Fruit fly (Drosophila melanogaster) whole organism, embryonic: ENCODE measurements around the gene lilli.

ENCODE experiments used
- Atf6 ChIP-seq: fragments of 200-800 bp; sonication (Bioruptor generic); IDR thresholded peaks from 2 replicates; pipeline ENCODE4 v1.3.6; 2022; ENCODE audit warnings: missing biosample characterization, missing genetic modification characterization
- Awh ChIP-seq: fragments of 200-800 bp; sonication (Bioruptor generic); IDR thresholded peaks from 2 replicates; pipeline ENCODE4, ENCODE4 v1.3.6; 2022; ENCODE audit warnings: missing biosample characterization, missing genetic modification characterization
- BtbVII ChIP-seq: fragments of 200-800 bp; sonication (Bioruptor generic); optimal IDR thresholded peaks from 3 replicates; lab custom pipeline; 2017; ENCODE audit warnings: missing biosample characterization, mild to moderate bottlenecking, missing genetic modification characterization
- CG11085 ChIP-seq: fragments of 200-800 bp; sonication (Bioruptor generic); IDR thresholded peaks from 2 replicates; pipeline ENCODE4 v1.3.6; 2022; ENCODE audit warnings: missing biosample characterization, missing genetic modification characterization
- CG12155 ChIP-seq: fragments of 200-800 bp; sonication (Bioruptor generic); optimal IDR thresholded peaks from 3 replicates; lab custom pipeline; 2016; ENCODE audit warnings: missing biosample characterization, missing genetic modification characterization
- CG12219 ChIP-seq: fragments of 200-800 bp; sonication (Bioruptor generic); optimal IDR thresholded peaks from 3 replicates; lab custom pipeline; 2018; ENCODE audit warnings: missing biosample characterization, mild to moderate bottlenecking, missing genetic modification characterization
- CG13296 ChIP-seq: fragments of 200-800 bp; sonication (Bioruptor generic); optimal IDR thresholded peaks from 3 replicates; lab custom pipeline; 2018; ENCODE audit warnings: missing biosample characterization, mild to moderate bottlenecking, missing genetic modification characterization
- CG15011 ChIP-seq: fragments of 200-800 bp; sonication (Bioruptor generic); optimal IDR thresholded peaks from 3 replicates; lab custom pipeline; 2018; ENCODE audit warnings: missing biosample characterization, mild to moderate bottlenecking, missing genetic modification characterization
- CG15601 ChIP-seq: fragments of 200-800 bp; sonication (Bioruptor generic); optimal IDR thresholded peaks from 3 replicates; lab custom pipeline; 2019; ENCODE audit warnings: missing biosample characterization, mild to moderate bottlenecking, missing genetic modification characterization, moderate library complexity
- CG1647 ChIP-seq: fragments of 200-800 bp; sonication (Bioruptor generic); optimal IDR thresholded peaks from 3 replicates; lab custom pipeline; 2016; ENCODE audit warnings: missing biosample characterization, missing genetic modification characterization
- CG2875 ChIP-seq: fragments of 200-800 bp; sonication (Bioruptor generic); optimal IDR thresholded peaks from 2 replicates; lab custom pipeline; 2017; ENCODE audit warnings: missing biosample characterization, mild to moderate bottlenecking, missing genetic modification characterization, missing genetic modification reagents
- CG2889 ChIP-seq: fragments of 200-800 bp; sonication (Bioruptor generic); IDR thresholded peaks from 3 replicates; pipeline ENCODE4 v1.3.6; 2022; ENCODE audit warnings: missing biosample characterization, missing genetic modification characterization
- CG30020 ChIP-seq: fragments of 200-800 bp; optimal IDR thresholded peaks from 2 replicates; lab custom pipeline; 2019; ENCODE audit warnings: missing biosample characterization, mild to moderate bottlenecking, missing genetic modification characterization, moderate library complexity
- CG5953 ChIP-seq: fragments of 200-800 bp; sonication (Bioruptor generic); IDR thresholded peaks from 2 replicates; pipeline ENCODE4 v1.3.6; 2022; ENCODE audit warnings: missing biosample characterization, missing genetic modification characterization
- CG6683 ChIP-seq: fragments of 200-800 bp; sonication (Bioruptor generic); optimal IDR thresholded peaks from 2 replicates; lab custom pipeline; 2017; ENCODE audit warnings: missing biosample characterization, mild to moderate bottlenecking, missing genetic modification characterization, missing genetic modification reagents
- CG6765 ChIP-seq: fragments of 200-800 bp; sonication (Bioruptor generic); optimal IDR thresholded peaks from 3 replicates; lab custom pipeline; 2017; ENCODE audit warnings: missing biosample characterization, mild to moderate bottlenecking, missing genetic modification characterization
- CG7839 ChIP-seq: fragments of 200-800 bp; sonication (Bioruptor generic); optimal IDR thresholded peaks from 3 replicates; lab custom pipeline; 2018; ENCODE audit warnings: missing biosample characterization, mild to moderate bottlenecking, missing genetic modification characterization, moderate library complexity
- CG8089 ChIP-seq: fragments of 200-800 bp; sonication (Bioruptor generic); optimal IDR thresholded peaks from 3 replicates; lab custom pipeline; 2016; ENCODE audit warnings: missing biosample characterization, missing genetic modification characterization
- CG8765 ChIP-seq: fragments of 200-800 bp; sonication (Bioruptor generic); IDR thresholded peaks from 2 replicates; pipeline ENCODE4 v1.3.6; 2022; ENCODE audit warnings: missing biosample characterization, missing genetic modification characterization
- CG8944 ChIP-seq: fragments of 200-800 bp; sonication (Bioruptor generic); optimal IDR thresholded peaks from 3 replicates; lab custom pipeline; 2016; ENCODE audit warnings: missing biosample characterization, missing genetic modification characterization
- Dll ChIP-seq: fragments of 200-800 bp; sonication (Bioruptor generic); IDR thresholded peaks from 4 replicates; pipeline ENCODE4 v1.3.6; 2022; ENCODE audit warnings: missing biosample characterization, missing genetic modification characterization; ENCODE audit not compliant: partially characterized antibody
- Fer1 ChIP-seq: fragments of 200-800 bp; sonication (Bioruptor generic); optimal IDR thresholded peaks from 2 replicates; lab custom pipeline; 2017; ENCODE audit warnings: missing biosample characterization, mild to moderate bottlenecking, missing genetic modification characterization
- HHEX ChIP-seq: fragments of 200-800 bp; sonication (Bioruptor generic); optimal IDR thresholded peaks from 3 replicates; lab custom pipeline; 2017; ENCODE audit warnings: missing biosample characterization, mild to moderate bottlenecking, missing genetic modification characterization, missing genetic modification reagents
- HLHmδ ChIP-seq: fragments of 200-800 bp; sonication (Bioruptor generic); optimal IDR thresholded peaks from 2 replicates; lab custom pipeline; 2018; ENCODE audit warnings: missing biosample characterization, mild to moderate bottlenecking, missing genetic modification characterization, moderate library complexity
- Hand ChIP-seq: fragments of 200-800 bp; sonication (Bioruptor generic); optimal IDR thresholded peaks from 2 replicates; lab custom pipeline; 2017; ENCODE audit warnings: mild to moderate bottlenecking, missing biosample characterization, missing genetic modification reagents, missing genetic modification characterization
- Hmx ChIP-seq: fragments of 200-800 bp; sonication (Bioruptor generic); optimal IDR thresholded peaks from 2 replicates; lab custom pipeline; 2016; ENCODE audit warnings: missing biosample characterization, missing genetic modification characterization
- Scr ChIP-seq: fragments of 200-800 bp; sonication (Bioruptor generic); IDR thresholded peaks from 2 replicates; pipeline ENCODE4 v1.3.6; 2022; ENCODE audit warnings: missing biosample characterization, missing genetic modification characterization; ENCODE audit not compliant: partially characterized antibody
- Sry-δ ChIP-seq: fragments of 200-800 bp; sonication (Bioruptor generic); optimal IDR thresholded peaks from 2 replicates; lab custom pipeline; 2016; ENCODE audit warnings: missing biosample characterization, missing genetic modification characterization
- Xbp1 ChIP-seq: fragments of 200-800 bp; sonication (Bioruptor generic); optimal IDR thresholded peaks from 3 replicates; lab custom pipeline; 2016; ENCODE audit warnings: missing biosample characterization, mild to moderate bottlenecking, missing genetic modification characterization
- ara ChIP-seq: fragments of 200-800 bp; sonication (Bioruptor generic); IDR thresholded peaks from 2 replicates; pipeline ENCODE4 v1.3.6; 2022; ENCODE audit warnings: missing biosample characterization, missing genetic modification characterization
- ato ChIP-seq: fragments of 200-800 bp; sonication (Bioruptor generic); IDR thresholded peaks from 2 replicates; pipeline ENCODE4 v1.3.6; 2022; ENCODE audit warnings: missing biosample characterization, missing genetic modification characterization; ENCODE audit not compliant: partially characterized antibody
- az2 ChIP-seq: fragments of 200-800 bp; sonication (Bioruptor generic); optimal IDR thresholded peaks from 3 replicates; lab custom pipeline; 2016; ENCODE audit warnings: missing biosample characterization, missing genetic modification characterization
- corto ChIP-seq: fragments of 200-800 bp; sonication (Bioruptor generic); optimal IDR thresholded peaks from 2 replicates; lab custom pipeline; 2016; ENCODE audit warnings: missing biosample characterization, mild to moderate bottlenecking, missing genetic modification characterization, moderate library complexity
- emc ChIP-seq: fragments of 200-800 bp; sonication (Bioruptor generic); optimal IDR thresholded peaks from 2 replicates; lab custom pipeline; 2016; ENCODE audit warnings: missing biosample characterization, missing genetic modification characterization
- hb ChIP-seq: fragments of 200-800 bp; sonication (Bioruptor generic); IDR thresholded peaks from 3 replicates; pipeline ENCODE4 v1.3.6; 2022; ENCODE audit warnings: missing biosample characterization, missing genetic modification characterization; ENCODE audit not compliant: partially characterized antibody
- kah ChIP-seq: fragments of 200-800 bp; sonication (Bioruptor generic); optimal IDR thresholded peaks from 2 replicates; lab custom pipeline; 2018; ENCODE audit warnings: missing biosample characterization, mild to moderate bottlenecking, missing genetic modification characterization
- lbe ChIP-seq: fragments of 200-800 bp; sonication (Bioruptor generic); optimal IDR thresholded peaks from 2 replicates; lab custom pipeline; 2016; ENCODE audit warnings: missing biosample characterization, mild to moderate bottlenecking, missing genetic modification characterization
- lilli ChIP-seq: fragments of 200-800 bp; sonication (Bioruptor generic); optimal IDR thresholded peaks from 3 replicates; lab custom pipeline; 2016; ENCODE audit warnings: missing biosample characterization, missing genetic modification characterization
- luna ChIP-seq: fragments of 200-800 bp; sonication (Bioruptor generic); optimal IDR thresholded peaks from 2 replicates; lab custom pipeline; 2016; ENCODE audit warnings: missing biosample characterization, missing genetic modification characterization
- mam ChIP-seq: fragments of 200-800 bp; sonication (Bioruptor generic); optimal IDR thresholded peaks from 3 replicates; lab custom pipeline; 2016; ENCODE audit warnings: missing biosample characterization, missing genetic modification characterization
- oc ChIP-seq: fragments of 200-800 bp; sonication (Bioruptor generic); optimal IDR thresholded peaks from 2 replicates; lab custom pipeline; 2018; ENCODE audit warnings: missing biosample characterization, mild to moderate bottlenecking, missing genetic modification characterization, moderate library complexity
- otp ChIP-seq: fragments of 200-800 bp; sonication (Bioruptor generic); IDR thresholded peaks from 3 replicates; pipeline ENCODE4, ENCODE4 v1.3.6; 2022; ENCODE audit warnings: missing biosample characterization, missing genetic modification characterization
- pita ChIP-seq: fragments of 200-800 bp; sonication (Bioruptor generic); optimal IDR thresholded peaks from 2 replicates; lab custom pipeline; 2017; ENCODE audit warnings: missing biosample characterization, mild to moderate bottlenecking, missing genetic modification characterization
- sd ChIP-seq: fragments of 200-800 bp; sonication (Bioruptor generic); optimal IDR thresholded peaks from 3 replicates; lab custom pipeline; 2018; ENCODE audit warnings: missing biosample characterization, mild to moderate bottlenecking, missing genetic modification characterization, moderate library complexity
- stc ChIP-seq: fragments of 200-800 bp; sonication (Bioruptor generic); IDR thresholded peaks from 2 replicates; pipeline ENCODE4 v1.3.6; 2022; ENCODE audit warnings: missing biosample characterization, missing genetic modification characterization
- stwl ChIP-seq: fragments of 200-800 bp; sonication (Bioruptor generic); optimal IDR thresholded peaks from 3 replicates; lab custom pipeline; 2018; ENCODE audit warnings: missing biosample characterization, mild to moderate bottlenecking, missing genetic modification characterization, moderate library complexity
- tgo ChIP-seq: fragments of 200-800 bp; sonication (Bioruptor generic); IDR thresholded peaks from 3 replicates; pipeline ENCODE4 v1.3.6; 2022; ENCODE audit warnings: missing biosample characterization, missing genetic modification characterization
- tup ChIP-seq: fragments of 200-800 bp; sonication (Bioruptor generic); optimal IDR thresholded peaks from 2 replicates; lab custom pipeline; 2016; ENCODE audit warnings: missing biosample characterization, mild to moderate bottlenecking, missing genetic modification characterization, moderate library complexity
- vnd ChIP-seq: fragments of 200-800 bp; sonication (Bioruptor generic); IDR thresholded peaks from 3 replicates; pipeline ENCODE4 v1.3.6; 2022; ENCODE audit warnings: missing biosample characterization, missing genetic modification characterization; ENCODE audit not compliant: partially characterized antibody

lilli gene

DNA sequence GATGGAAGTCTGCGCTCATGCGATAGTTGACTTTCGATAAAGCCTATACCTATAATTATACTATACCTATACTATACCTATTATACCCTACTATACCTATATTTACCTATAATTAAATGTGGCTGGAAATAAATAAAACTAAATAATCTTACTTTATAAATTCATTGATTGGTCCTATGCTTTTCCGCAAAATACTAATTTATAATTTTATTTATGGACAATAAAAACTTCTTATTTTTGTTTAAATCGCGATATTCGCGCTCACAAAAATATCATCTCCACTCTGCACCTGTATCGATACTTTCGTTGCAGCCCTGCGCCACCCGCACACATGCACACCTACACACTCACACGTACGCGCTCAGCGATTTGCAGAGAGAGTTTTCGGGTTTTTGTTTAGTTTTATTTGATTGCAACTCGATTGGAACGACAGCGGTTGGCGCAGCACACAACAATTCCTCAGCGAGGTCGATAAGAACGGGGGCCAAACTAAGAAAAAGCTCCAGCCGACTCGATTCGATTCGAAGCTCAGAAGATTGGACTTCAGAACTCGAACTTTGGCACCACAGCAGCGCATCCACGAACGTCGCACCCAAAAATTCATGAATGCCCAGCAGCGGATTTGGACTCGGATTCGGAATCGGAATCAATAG lies 11.1 kb upstream of the lilli start, which contains the start of gene CG8814 (continued):
- TF ChIP-seq ara (no peak), oc (no peak), CG30020 (peak; percentile 74), CG11085 (GFP tag; lab: Robert Waterston, UW) (peak; percentile 69), CG8944 (peak; percentile 34), Fer1 (GFP tag; lab: Kevin White, UChicago) (peak; percentile 8), CG15011 (GFP tag; lab: Kevin White, UChicago) (peak; percentile 49), Dll (peak; percentile 90), stc (peak; percentile 20; the same call in 1 of the 2 replicates), CG8089 (GFP tag; lab: Kevin White, UChicago) (no peak), CG2875 (no peak), tgo (GFP tag; lab: Robert Waterston, UW) (peak; percentile 71), CG1647 (GFP tag; lab: Kevin White, UChicago) (peak; percentile 48), HHEX (peak; percentile 48), Xbp1 (GFP tag; lab: Kevin White, UChicago) (peak; percentile 75), luna (GFP tag; lab: Kevin White, UChicago) (peak; percentile 8), mam (GFP tag; lab: Kevin White, UChicago) (peak; percentile 63), CG15601 (tag; lab: Kevin White, UChicago) (peak; percentile 68), CG6765 (GFP tag; lab: Kevin White, UChicago) (no peak), Scr (peak; percentile 87), otp (GFP tag; lab: Robert Waterston, UW) (no peak), corto (GFP tag; lab: Kevin White, UChicago) (peak; percentile 25), CG7839 (peak; percentile 68), ato (GFP tag; lab: Robert Waterston, UW) (no peak), Atf6 (GFP tag; lab: Robert Waterston, UW) (peak; percentile 56; the same call in 1 of the 2 replicates), lilli (GFP tag; lab: Kevin White, UChicago) (peak; percentile 92), CG2889 (GFP tag; lab: Robert Waterston, UW) (no peak), az2 (GFP tag; lab: Kevin White, UChicago) (peak; percentile 63), HLHmδ (GFP tag; lab: Kevin White, UChicago) (no peak), CG5953 (no peak), Awh (GFP tag; lab: Robert Waterston, UW) (no peak), CG13296 (GFP tag; lab: Kevin White, UChicago) (no peak), pita (GFP tag; lab: Kevin White, UChicago) (no peak), CG8765 (GFP tag; lab: Robert Waterston, UW) (peak; percentile 46; the same call in 1 of the 2 replicates), sd (peak; percentile 34), Sry-δ (GFP tag; lab: Kevin White, UChicago) (peak; percentile 80), lbe (GFP tag; lab: Kevin White, UChicago) (no peak), Hmx (GFP tag; lab: Kevin White, UChicago) (no peak), kah (GFP tag; lab: Kevin White, UChicago) (no peak), tup (GFP tag; lab: Kevin White, UChicago) (no peak), CG12219 (GFP tag; lab: Kevin White, UChicago) (no peak), stwl (tag; lab: Kevin White, UChicago) (peak; percentile 30), CG12155 (peak; percentile 75), CG6683 (GFP tag; lab: Kevin White, UChicago) (no peak), emc (no peak), hb (GFP tag; lab: Robert Waterston, UW) (peak; percentile 81), Hand (GFP tag; lab: Kevin White, UChicago) (no peak), BtbVII (GFP tag; lab: Kevin White, UChicago) (no peak), vnd (GFP tag; lab: Robert Waterston, UW) (peak; percentile 76)
